Worm (Caenorhabditis elegans) whole organism, L1 larva: Measurements from ENCODE around the gene math-9.

Experiments
- alr-1 ChIP-seq: fragments of 200-800 bp; sonication (Bioruptor generic); optimal IDR thresholded peaks from 2 replicates; lab custom pipeline; 2018; ENCODE audit warnings: borderline replicate concordance, mild to moderate bottlenecking, missing genetic modification characterization, missing compliant biosample characterization
- aly-2 ChIP-seq: fragments of 150-350 bp; optimal IDR thresholded peaks from 2 replicates; lab custom pipeline; 2014; ENCODE audit warnings: missing biosample characterization, missing genetic modification characterization
- ceh-90 ChIP-seq: sonication (generic microtip); optimal IDR thresholded peaks from 2 replicates; lab custom pipeline; 2016; ENCODE audit warnings: missing genetic modification characterization, missing compliant biosample characterization
- elt-3 ChIP-seq, 6 experiments: fragments of 150-350 bp in 1 of 6; sonication (generic microtip); optimal IDR thresholded peaks; 2 replicates each; lab custom pipeline; 2017 to 2018; ENCODE audit warnings: missing biosample characterization in 6 of 6, missing genetic modification characterization in 6 of 6, inconsistent platforms in 1 of 6
- lin-13 ChIP-seq: fragments of 150-350 bp; optimal IDR thresholded peaks from 2 replicates; lab custom pipeline; 2014; ENCODE audit warnings: missing biosample characterization, missing genetic modification reagents, missing genetic modification characterization
- lin-39 ChIP-seq: fragments of 150-350 bp; optimal IDR thresholded peaks from 2 replicates; lab custom pipeline; 2014; ENCODE audit warnings: missing biosample characterization, missing genetic modification reagents, missing genetic modification characterization
- nhr-11 ChIP-seq: fragments of 150-350 bp; optimal IDR thresholded peaks from 2 replicates; lab custom pipeline; 2014; ENCODE audit warnings: missing biosample characterization, missing genetic modification characterization
- nhr-237 ChIP-seq: fragments of 150-350 bp; optimal IDR thresholded peaks from 2 replicates; lab custom pipeline; 2014; ENCODE audit warnings: missing biosample characterization, missing genetic modification characterization
- nhr-28 ChIP-seq: fragments of 150-350 bp; optimal IDR thresholded peaks from 2 replicates; lab custom pipeline; 2014; ENCODE audit warnings: missing biosample characterization, missing genetic modification characterization
- tbx-2 ChIP-seq: sonication (generic microtip); optimal IDR thresholded peaks from 2 replicates; lab custom pipeline; 2016; ENCODE audit warnings: missing genetic modification characterization, missing compliant biosample characterization
- unc-62 ChIP-seq: fragments of 150-350 bp; optimal IDR thresholded peaks from 2 replicates; lab custom pipeline; 2014; ENCODE audit warnings: missing biosample characterization, missing genetic modification reagents, missing genetic modification characterization
- xbp-1 ChIP-seq: sonication (generic microtip); optimal IDR thresholded peaks from 2 replicates; lab custom pipeline; 2016; ENCODE audit warnings: missing genetic modification characterization, missing compliant biosample characterization

ce11 chrII:1924459-1924858 lies 33.9 kb upstream of the math-9 start, which contains the start of gene F52C6.3:
- no peak for TF ChIP-seq aly-2 (tag; lab: Kevin White, UChicago)
- no peak for TF ChIP-seq lin-39
- no peak for TF ChIP-seq unc-62 (GFP tag; lab: Kevin White, UChicago)
- no peak for TF ChIP-seq alr-1 (tag; lab: Kevin White, UChicago)
- no peak for TF ChIP-seq nhr-11 (tag; lab: Kevin White, UChicago)
- no peak for TF ChIP-seq nhr-237 (tag; lab: Kevin White, UChicago)
- TF ChIP-seq xbp-1 (tag; lab: Kevin White, UChicago): no peak
- TF ChIP-seq nhr-28 (tag; lab: Kevin White, UChicago): no peak
- TF ChIP-seq lin-13: no peak
- no peak for TF ChIP-seq tbx-2 (tag; lab: Kevin White, UChicago)
- no peak for TF ChIP-seq elt-3 (tag; optimal IDR thresholded peaks at IDR 0.05; lab: Kevin White, UChicago)
- TF ChIP-seq ceh-90 (tag; lab: Kevin White, UChicago): no peak
